Worm (Caenorhabditis elegans): Measurements from ENCODE around the gene tsp-10.

ce11 chrII:6752850-6753249, 34.5 kb downstream of the tsp-10 start, which contains the start of gene F41G3.21:
- TF ChIP-seq ceh-31 (tag; optimal IDR thresholded peaks at IDR 0.05) (no peak), sox-4 (tag; optimal IDR thresholded peaks at IDR 0.05) (no peak), ceh-24 (tag; optimal IDR thresholded peaks at IDR 0.05) (no peak), C38D4.7 (GFP tag; optimal IDR thresholded peaks at IDR 0.05) (no peak), hlh-6 (tag; optimal IDR thresholded peaks at IDR 0.05) (no peak), ets-4 (tag; optimal IDR thresholded peaks at IDR 0.05) (no peak), fkh-6 (tag; optimal IDR thresholded peaks at IDR 0.05) (no peak), rnt-1 (tag; optimal IDR thresholded peaks at IDR 0.05) (no peak), pha-4 (tag; optimal IDR thresholded peaks at IDR 0.05) (no peak), fkh-10 (GFP tag; optimal IDR thresholded peaks at IDR 0.05) (no peak)
